Worm (Caenorhabditis elegans) whole organism, early embryonic: Measurements from ENCODE around the gene K07C5.3.

ENCODE experiments used
- B0310.2 ChIP-seq: sonication (generic microtip); optimal IDR thresholded peaks from 2 replicates; lab custom pipeline; 2016; ENCODE audit warnings: mild to moderate bottlenecking, missing genetic modification characterization, missing compliant biosample characterization
- F13C5.2 ChIP-seq: sonication (generic microtip); optimal IDR thresholded peaks from 2 replicates; lab custom pipeline; 2017; ENCODE audit warnings: mild to moderate bottlenecking, missing genetic modification characterization, inconsistent platforms, missing compliant biosample characterization
- aly-1 ChIP-seq: sonication (generic microtip); optimal IDR thresholded peaks from 2 replicates; lab custom pipeline; 2016; ENCODE audit warnings: missing genetic modification characterization, missing compliant biosample characterization
- ama-1 ChIP-seq: fragments of 150-350 bp; optimal IDR thresholded peaks from 2 replicates; lab custom pipeline; 2014
- ceh-13 ChIP-seq: fragments of 200-800 bp; sonication (Bioruptor generic); optimal IDR thresholded peaks from 2 replicates; lab custom pipeline; 2018; ENCODE audit warnings: mild to moderate bottlenecking, missing genetic modification characterization, missing compliant biosample characterization
- ceh-36 ChIP-seq: sonication (generic microtip); optimal IDR thresholded peaks from 2 replicates; lab custom pipeline; 2016; ENCODE audit warnings: missing genetic modification characterization, inconsistent platforms, missing compliant biosample characterization
- ets-7 ChIP-seq: sonication (generic microtip); optimal IDR thresholded peaks from 2 replicates; lab custom pipeline; 2016; ENCODE audit warnings: missing genotype, missing genetic modification characterization, missing compliant biosample characterization
- flt-1 ChIP-seq: fragments of 200-800 bp; sonication (Bioruptor generic); IDR thresholded peaks from 2 replicates; pipeline ENCODE4 v1.3.6; 2022; ENCODE audit warnings: missing genetic modification characterization, missing compliant biosample characterization
- hmbx-1 ChIP-seq: sonication (generic microtip); optimal IDR thresholded peaks from 2 replicates; lab custom pipeline; 2016; ENCODE audit warnings: mild to moderate bottlenecking, missing genetic modification characterization, missing compliant biosample characterization
- hmg-4 ChIP-seq: fragments of 200-800 bp; sonication (Bioruptor generic); optimal IDR thresholded peaks from 2 replicates; lab custom pipeline; 2018; ENCODE audit warnings: mild to moderate bottlenecking, missing genetic modification characterization, missing compliant biosample characterization
- hnd-1 ChIP-seq: sonication (generic microtip); optimal IDR thresholded peaks from 2 replicates; lab custom pipeline; 2016; ENCODE audit warnings: missing genetic modification characterization, missing compliant biosample characterization
- pes-1 ChIP-seq: fragments of 200-800 bp; sonication (Bioruptor generic); IDR thresholded peaks from 2 replicates; pipeline ENCODE4 v1.3.6; 2022; ENCODE audit warnings: missing genetic modification reagents, missing genetic modification characterization, missing compliant biosample characterization
- scrt-1 ChIP-seq: fragments of 200-800 bp; sonication (Bioruptor generic); IDR thresholded peaks from 2 replicates; pipeline ENCODE4 v1.3.6; 2022; ENCODE audit warnings: missing genetic modification characterization, missing compliant biosample characterization
- sea-1 ChIP-seq: fragments of 200-800 bp; sonication (Bioruptor generic); conservative IDR thresholded peaks from 2 replicates; pipeline ENCODE4 v1.3.6; 2022; ENCODE audit warnings: missing genetic modification characterization, missing compliant biosample characterization
- tbx-11 ChIP-seq: fragments of 200-800 bp; sonication (Bioruptor generic); IDR thresholded peaks from 2 replicates; pipeline ENCODE4 v1.3.6; 2022; ENCODE audit warnings: missing genetic modification characterization, missing compliant biosample characterization
- tbx-37 ChIP-seq: fragments of 200-800 bp; sonication (Bioruptor generic); conservative IDR thresholded peaks from 2 replicates; pipeline ENCODE4 v1.3.6; 2022; ENCODE audit warnings: missing genetic modification reagents, missing genetic modification characterization, missing compliant biosample characterization
- tra-4 ChIP-seq: sonication (generic microtip); optimal IDR thresholded peaks from 2 replicates; lab custom pipeline; 2017; ENCODE audit warnings: missing genetic modification characterization, missing compliant biosample characterization

Gene K07C5.3

ce11 chrV:10383950-10384349, 41.1 kb downstream of the K07C5.3 start, which contains the start of gene spe-10:
spe-10 (plus strand) TSS chrV:10384250.
- TF ChIP-seq ceh-13 (GFP tag; lab: Kevin White, UChicago) (no peak), ets-7 (tag; lab: Kevin White, UChicago) (no peak), tra-4 (tag; lab: Kevin White, UChicago) (no peak), tbx-11 (GFP tag; lab: Robert Waterston, UW) (no peak), ama-1 (no peak), B0310.2 (tag; lab: Kevin White, UChicago) (no peak), hmg-4 (GFP tag; lab: Kevin White, UChicago) (no peak)

- TF ChIP-seq hnd-1 (tag; lab: Kevin White, UChicago) (no peak), ceh-13 (GFP tag; lab: Kevin White, UChicago) (no peak), ceh-36 (tag; lab: Kevin White, UChicago) (no peak), flt-1 (no peak), scrt-1 (GFP tag; lab: Robert Waterston, UW) (no peak), aly-1 (tag; lab: Kevin White, UChicago) (no peak), sea-1 (GFP tag; lab: Robert Waterston, UW) (no peak), ama-1 (no peak), pes-1 (GFP tag; lab: Robert Waterston, UW) (no peak)
Observed at ce11 chrV:10387412-10387811, 44.6 kb downstream of the K07C5.3 start.

ce11 chrV:10388318-10388717, 45.5 kb downstream of the K07C5.3 start, which contains the start of gene AC3.5:
AC3.5 (plus strand) TSS chrV:10388527.
- TF ChIP-seq ceh-36 (tag; lab: Kevin White, UChicago) = no peak
- no peak for TF ChIP-seq tbx-11 (GFP tag; lab: Robert Waterston, UW)
- no peak for TF ChIP-seq F13C5.2 (tag; lab: Kevin White, UChicago)
- no peak for TF ChIP-seq tbx-37
- TF ChIP-seq aly-1 (tag; lab: Kevin White, UChicago) = no peak
- TF ChIP-seq ceh-13 (GFP tag; lab: Kevin White, UChicago) = no peak
- no peak for TF ChIP-seq B0310.2 (tag; lab: Kevin White, UChicago)
- no peak for TF ChIP-seq hmg-4 (GFP tag; lab: Kevin White, UChicago)
- no peak for TF ChIP-seq ets-7 (tag; lab: Kevin White, UChicago)
- no peak for TF ChIP-seq flt-1
- no peak for TF ChIP-seq hnd-1 (tag; lab: Kevin White, UChicago)
- no peak for TF ChIP-seq pes-1 (GFP tag; lab: Robert Waterston, UW)
- no peak for TF ChIP-seq scrt-1 (GFP tag; lab: Robert Waterston, UW)
- TF ChIP-seq tra-4 (tag; lab: Kevin White, UChicago) = no peak
- TF ChIP-seq sea-1 (GFP tag; lab: Robert Waterston, UW) = no peak
- no peak for TF ChIP-seq ama-1
- TF ChIP-seq hmbx-1 = no peak

- TF ChIP-seq hnd-1 (tag; lab: Kevin White, UChicago) (no peak), F13C5.2 (tag; lab: Kevin White, UChicago) (no peak), sea-1 (GFP tag; lab: Robert Waterston, UW) (no peak), ceh-13 (GFP tag; lab: Kevin White, UChicago) (no peak), scrt-1 (GFP tag; lab: Robert Waterston, UW) (no peak), ceh-36 (tag; lab: Kevin White, UChicago) (no peak)
Observed at ce11 chrV:10393708-10394107, 50.9 kb downstream of the K07C5.3 start.
